Fruit fly (Drosophila melanogaster) whole organism, embryonic: ENCODE data around the gene CG1840.

Experiments
- CG31224 ChIP-seq: fragments of 200-800 bp; sonication (Bioruptor generic); IDR thresholded peaks from 2 replicates; pipeline ENCODE4 v1.3.6; 2022; ENCODE audit warnings: missing biosample characterization, missing genetic modification characterization
- CG34224 ChIP-seq: fragments of 200-800 bp; sonication (Bioruptor generic); IDR thresholded peaks from 3 replicates; pipeline ENCODE4 v1.3.6; 2022; ENCODE audit warnings: missing biosample characterization, missing genetic modification characterization; ENCODE audit not compliant: partially characterized antibody
- CG9609 ChIP-seq: fragments of 200-800 bp; sonication (Bioruptor generic); optimal IDR thresholded peaks from 3 replicates; lab custom pipeline; 2016; ENCODE audit warnings: missing biosample characterization, missing genetic modification characterization
- CG9727 ChIP-seq: fragments of 200-800 bp; sonication (Bioruptor generic); optimal IDR thresholded peaks from 3 replicates; lab custom pipeline; 2017; ENCODE audit warnings: missing biosample characterization, mild to moderate bottlenecking, missing genetic modification characterization
- Lpt ChIP-seq: fragments of >200 bp; optimal IDR thresholded peaks from 2 replicates; lab custom pipeline; 2018; ENCODE audit warnings: missing biosample characterization, missing genetic modification characterization
- gt ChIP-seq: fragments of 200-800 bp; sonication (Bioruptor generic); IDR thresholded peaks from 2 replicates; pipeline ENCODE4 v1.3.6; 2022; ENCODE audit warnings: missing biosample characterization, missing genetic modification characterization
- hbn ChIP-seq: fragments of 200-800 bp; sonication (Bioruptor generic); IDR thresholded peaks from 2 replicates; pipeline ENCODE4 v1.3.6; 2022; ENCODE audit warnings: missing biosample characterization, missing genetic modification characterization; ENCODE audit not compliant: partially characterized antibody
- org-1 ChIP-seq: fragments of 200-800 bp; sonication (Bioruptor generic); optimal IDR thresholded peaks from 2 replicates; lab custom pipeline; 2017; ENCODE audit warnings: missing biosample characterization, missing genetic modification characterization
- pfk ChIP-seq: fragments of 200-800 bp; sonication (Bioruptor generic); optimal IDR thresholded peaks from 2 replicates; lab custom pipeline; 2018; ENCODE audit warnings: missing biosample characterization, mild to moderate bottlenecking, missing genetic modification characterization, moderate library complexity
- vnd ChIP-seq: fragments of 200-800 bp; sonication (Bioruptor generic); IDR thresholded peaks from 3 replicates; pipeline ENCODE4 v1.3.6; 2022; ENCODE audit warnings: missing biosample characterization, missing genetic modification characterization; ENCODE audit not compliant: partially characterized antibody

DNA sequence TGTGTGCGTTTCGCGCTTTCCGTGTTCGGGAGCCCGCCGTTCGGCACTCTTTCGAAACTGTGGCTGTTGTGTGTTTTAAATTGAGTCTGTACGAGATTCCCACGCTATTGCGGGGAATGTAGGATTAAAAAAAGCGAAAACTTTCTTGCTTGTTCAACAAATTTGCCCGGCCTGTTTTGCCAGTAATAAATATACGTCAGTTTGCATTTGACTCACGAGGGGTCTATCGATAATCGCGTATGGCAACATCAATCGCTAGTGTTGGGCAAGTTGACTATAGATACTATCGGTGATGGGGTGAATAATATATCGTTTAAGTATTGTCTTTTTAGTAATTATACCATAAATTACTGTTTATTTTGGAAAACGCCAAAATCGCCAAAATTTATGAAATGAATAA is 17.0 kb downstream of the CG1840 start, which contains the start of gene Upf1:
- TF ChIP-seq hbn (peak; percentile 88), pfk (GFP tag; lab: Kevin White, UChicago) (no peak), org-1 (GFP tag; lab: Kevin White, UChicago) (no peak), CG34224 (GFP tag; lab: Robert Waterston, UW) (peak; percentile 87), vnd (peak; percentile 87), gt (no peak), Lpt (no peak), CG9609 (no peak), CG9727 (GFP tag; lab: Kevin White, UChicago) (no peak), CG31224 (GFP tag; lab: Robert Waterston, UW) (no peak)
